Fruit fly (Drosophila melanogaster): Measurements from ENCODE around the gene Gas8.

dm6 chrX:3451916-3452315 is 52.7 kb downstream of the Gas8 start:
- TF ChIP-seq CTCF (optimal IDR thresholded peaks at IDR 0.05) (no peak), CG8478 (optimal IDR thresholded peaks at IDR 0.05) (no peak)
